Worm (Caenorhabditis elegans): Measurements from ENCODE around the gene K12H6.12.

Gene K12H6.12

ce11 chrII:2795413-2795812 is 12.5 kb upstream of the K12H6.12 start:
- no peak for TF ChIP-seq pha-4 (tag; optimal IDR thresholded peaks at IDR 0.05)

DNA sequence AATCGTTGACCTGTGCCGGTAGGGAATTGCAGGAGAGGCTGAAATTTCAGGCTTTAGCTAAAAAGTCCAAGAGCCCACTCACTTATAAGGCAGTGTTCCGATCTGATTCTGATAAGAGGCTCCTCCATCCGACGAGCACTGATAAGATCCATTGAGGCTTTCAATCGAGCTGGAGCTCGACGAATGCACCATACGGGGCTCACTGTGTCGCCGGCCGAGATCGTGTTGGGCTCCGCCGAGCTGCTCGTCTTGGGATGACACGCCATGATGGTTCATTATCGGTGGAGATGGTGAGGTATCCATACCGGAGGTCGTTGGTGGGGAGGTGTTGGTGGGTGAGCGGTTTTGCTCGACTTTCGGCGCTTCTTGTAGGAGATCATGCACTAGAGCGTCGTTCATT is 11.5 kb upstream of the K12H6.12 start:
- TF ChIP-seq mep-1 (tag; optimal IDR thresholded peaks at IDR 0.05) (no peak), hlh-1 (tag; optimal IDR thresholded peaks at IDR 0.05) (no peak)

DNA sequence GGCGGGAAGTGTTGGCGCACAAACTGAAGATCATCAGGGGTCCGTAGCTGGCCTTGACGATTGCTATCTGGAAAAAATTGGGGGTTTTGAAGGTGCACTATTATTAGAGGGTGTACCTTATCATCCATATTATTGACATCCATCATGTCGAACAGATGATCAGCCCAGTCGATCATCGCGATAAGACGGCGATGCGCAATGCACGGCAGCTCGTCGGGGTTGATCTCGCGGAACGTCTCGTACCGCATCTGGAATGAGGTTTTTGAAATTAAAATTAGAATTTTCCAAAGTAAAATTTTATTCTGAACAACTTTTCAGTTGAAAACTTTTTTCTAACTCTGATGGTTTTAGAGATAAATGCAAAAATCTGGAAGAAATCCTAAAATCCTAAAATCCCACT is 10.0 kb upstream of the K12H6.12 start:
- TF ChIP-seq blmp-1 (tag; optimal IDR thresholded peaks at IDR 0.05): no peak
- TF ChIP-seq elt-1 (tag; optimal IDR thresholded peaks at IDR 0.05; ENCODE audit: borderline replicate concordance, insufficient read depth): peak; percentile 3

ce11 chrII:2800550-2801233 is 7.3 kb upstream of the K12H6.12 start, which contains the start of gene nhr-119:
TSS of gene nhr-119 (minus strand) at chrII:2800600.
- no peak for TF ChIP-seq sem-2 (GFP tag; optimal IDR thresholded peaks at IDR 0.05)
- TF ChIP-seq unc-62 (GFP tag; optimal IDR thresholded peaks at IDR 0.05): peak; percentile 79
- no peak for TF ChIP-seq unc-39 (tag; optimal IDR thresholded peaks at IDR 0.05)
- no peak for TF ChIP-seq tbx-8 (GFP tag; optimal IDR thresholded peaks at IDR 0.05)
- TF ChIP-seq zip-8 (tag; optimal IDR thresholded peaks at IDR 0.05): no peak
- peak; percentile 94 for TF ChIP-seq elt-3 (tag; optimal IDR thresholded peaks at IDR 0.05)
- TF ChIP-seq nhr-237 (tag; optimal IDR thresholded peaks at IDR 0.05): peak; percentile 33
- TF ChIP-seq drap-1 (GFP tag; optimal IDR thresholded peaks at IDR 0.05): no peak
- TF ChIP-seq unc-120 (tag; optimal IDR thresholded peaks at IDR 0.05; ENCODE audit: poor library complexity, severe bottlenecking): peak; percentile 6
- no peak for TF ChIP-seq M03D4.4 (tag; optimal IDR thresholded peaks at IDR 0.05)
- peak; percentile 95 for TF ChIP-seq elt-1 (tag; optimal IDR thresholded peaks at IDR 0.05; ENCODE audit: borderline replicate concordance, insufficient read depth)

- TF ChIP-seq ceh-39 (tag; optimal IDR thresholded peaks at IDR 0.05) (no peak), lin-13 (tag; optimal IDR thresholded peaks at IDR 0.05) (peak; percentile 2)
Observed at ce11 chrII:2801764-2802163, 6.2 kb upstream of the K12H6.12 start.

ce11 chrII:2802804-2803586 is 5.0 kb upstream of the K12H6.12 start:
- TF ChIP-seq tbx-8 (GFP tag; optimal IDR thresholded peaks at IDR 0.05) (no peak), ceh-83 (GFP tag; optimal IDR thresholded peaks at IDR 0.05) (no peak), zip-8 (tag; optimal IDR thresholded peaks at IDR 0.05) (no peak), hlh-1 (tag; optimal IDR thresholded peaks at IDR 0.05) (no peak), lin-13 (tag; optimal IDR thresholded peaks at IDR 0.05) (no peak), drap-1 (GFP tag; optimal IDR thresholded peaks at IDR 0.05) (no peak), ces-1 (GFP tag; optimal IDR thresholded peaks at IDR 0.05) (no peak), snpc-4 (tag; optimal IDR thresholded peaks at IDR 0.05) (no peak), unc-120 (tag; optimal IDR thresholded peaks at IDR 0.05; ENCODE audit: poor library complexity, severe bottlenecking) (no peak), ztf-11 (tag; optimal IDR thresholded peaks at IDR 0.05) (no peak), cnd-1 (tag; optimal IDR thresholded peaks at IDR 0.05) (no peak), elt-1 (tag; optimal IDR thresholded peaks at IDR 0.05; ENCODE audit: borderline replicate concordance, insufficient read depth) (no peak), unc-39 (tag; optimal IDR thresholded peaks at IDR 0.05) (no peak), lin-32 (GFP tag; optimal IDR thresholded peaks at IDR 0.05) (no peak), bed-3 (GFP tag; optimal IDR thresholded peaks at IDR 0.05) (no peak), nhr-2 (tag; optimal IDR thresholded peaks at IDR 0.05) (no peak), ceh-43 (GFP tag; optimal IDR thresholded peaks at IDR 0.05) (no peak)

- TF ChIP-seq ham-2 (GFP tag; optimal IDR thresholded peaks at IDR 0.05) (no peak), unc-62 (GFP tag; optimal IDR thresholded peaks at IDR 0.05) (no peak), ces-1 (GFP tag; optimal IDR thresholded peaks at IDR 0.05) (peak; percentile 12), lin-13 (tag; optimal IDR thresholded peaks at IDR 0.05) (no peak), unc-120 (tag; optimal IDR thresholded peaks at IDR 0.05; ENCODE audit: poor library complexity, severe bottlenecking) (peak; percentile 50), nhr-28 (tag; optimal IDR thresholded peaks at IDR 0.05) (no peak)
Observed at ce11 chrII:2804245-2804644, 3.7 kb upstream of the K12H6.12 start.

Data from whole organism, mixed stage, embryonic.